Worm (Caenorhabditis elegans): ENCODE measurements around the gene prdx-3.

DNA sequence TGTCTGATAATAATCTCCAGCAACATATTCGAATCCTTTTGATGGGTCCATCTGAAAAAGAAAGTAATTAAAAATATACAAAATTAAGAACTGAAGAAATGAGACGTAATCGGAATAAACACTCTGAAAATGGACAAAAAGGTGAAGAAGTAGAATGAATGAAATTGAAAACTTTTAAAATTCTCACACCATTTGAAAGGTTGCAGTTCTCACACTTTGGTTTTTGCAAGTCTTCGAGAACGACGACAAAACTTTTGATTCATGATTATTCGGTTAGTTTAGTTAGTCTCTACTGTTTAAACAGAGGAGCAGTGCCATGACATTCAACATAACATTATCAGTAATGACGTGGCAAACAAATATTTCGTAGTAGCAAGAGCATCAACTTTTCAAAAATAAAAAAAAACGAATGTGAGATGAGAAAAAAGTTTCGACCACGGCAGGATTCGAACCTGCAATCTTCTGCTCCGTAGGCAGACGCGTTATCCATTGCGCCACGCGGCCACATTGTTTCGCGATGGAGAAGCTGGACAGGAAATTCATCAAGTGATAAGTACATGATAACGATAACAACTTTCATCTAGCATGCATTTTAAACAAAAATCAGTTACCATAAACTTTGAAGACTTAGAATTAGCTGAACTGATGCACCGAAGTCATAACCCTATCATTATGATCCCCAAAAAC is 42.8 kb downstream of the prdx-3 start, which contains the start of gene ceh-43:
- TF ChIP-seq ztf-29 (GFP tag; IDR thresholded peaks at IDR 0.05) = no peak
- TF ChIP-seq flt-1 (GFP tag; IDR thresholded peaks at IDR 0.05) = no peak
- TF ChIP-seq ztf-23 (GFP tag; IDR thresholded peaks at IDR 0.05) = no peak

All from whole organism, midembryonic.